Worm (Caenorhabditis elegans): ENCODE data around the gene T28B11.1.

- TF ChIP-seq F13H6.1 (tag; optimal IDR thresholded peaks at IDR 0.05) (no peak), skn-1 (tag; optimal IDR thresholded peaks at IDR 0.05) (no peak), snpc-4 (tag; optimal IDR thresholded peaks at IDR 0.05) (no peak), nhr-77 (tag; optimal IDR thresholded peaks at IDR 0.05) (no peak), sma-9 (GFP tag; optimal IDR thresholded peaks at IDR 0.05) (no peak), sma-9 (tag; optimal IDR thresholded peaks at IDR 0.05) (no peak), R02D3.7 (tag; optimal IDR thresholded peaks at IDR 0.05) (no peak), nhr-237 (tag; optimal IDR thresholded peaks at IDR 0.05) (no peak)
Observed at ce11 chrV:10771390-10771789, 39.2 kb upstream of the T28B11.1 start, which contains the start of gene D1054.3.
